Worm (Caenorhabditis elegans) whole organism, mixed stage, embryonic: Measurements from ENCODE around the gene fipr-18.
"Not testable (repeated sequence)": the region's sequence is repeated elsewhere in the genome, so short reads cannot be mapped to it uniquely, and the experiment has no call there.

Experiments used
- bed-3 ChIP-seq: fragments of 200-800 bp; sonication (Bioruptor generic); optimal IDR thresholded peaks from 3 replicates; lab custom pipeline; 2018; ENCODE audit warnings: mild to moderate bottlenecking, missing genetic modification characterization, moderate library complexity, missing compliant biosample characterization
- blmp-1 ChIP-seq: fragments of 150-350 bp; optimal IDR thresholded peaks from 2 replicates; lab custom pipeline; 2014; ENCODE audit warnings: missing biosample characterization, missing genetic modification characterization
- ceh-39 ChIP-seq: fragments of 150-350 bp; optimal IDR thresholded peaks from 2 replicates; lab custom pipeline; 2014; ENCODE audit warnings: missing biosample characterization, missing genetic modification characterization
- ceh-83 ChIP-seq: fragments of 200-800 bp; sonication (Bioruptor generic); optimal IDR thresholded peaks from 2 replicates; lab custom pipeline; 2018; ENCODE audit warnings: mild to moderate bottlenecking, missing genetic modification characterization, missing compliant biosample characterization
- elt-1 ChIP-seq: sonication (generic microtip); optimal IDR thresholded peaks from 2 replicates; lab custom pipeline; 2017; ENCODE audit warnings: missing genetic modification characterization, mild to moderate bottlenecking, missing compliant biosample characterization, antibody characterized with exemption, moderate library complexity, borderline replicate concordance; ENCODE audit not compliant: insufficient read depth
- flh-1 ChIP-seq: fragments of 200-800 bp; sonication (Bioruptor generic); optimal IDR thresholded peaks from 2 replicates; lab custom pipeline; 2018; ENCODE audit warnings: mild to moderate bottlenecking, missing genetic modification characterization, moderate library complexity, missing compliant biosample characterization
- lin-13 ChIP-seq: fragments of 150-350 bp; optimal IDR thresholded peaks from 2 replicates; lab custom pipeline; 2014; ENCODE audit warnings: missing biosample characterization, missing genetic modification characterization
- lsy-2 ChIP-seq: fragments of 150-350 bp; optimal IDR thresholded peaks from 2 replicates; lab custom pipeline; 2014; ENCODE audit warnings: missing biosample characterization, missing genetic modification characterization
- mab-5 ChIP-seq: fragments of 150-350 bp; optimal IDR thresholded peaks from 2 replicates; lab custom pipeline; 2014; ENCODE audit warnings: missing biosample characterization, missing genetic modification characterization
- nhr-12 ChIP-seq: fragments of 150-350 bp; optimal IDR thresholded peaks from 2 replicates; lab custom pipeline; 2014; ENCODE audit warnings: missing biosample characterization, missing genetic modification characterization
- nhr-237 ChIP-seq: fragments of 150-350 bp; optimal IDR thresholded peaks from 2 replicates; lab custom pipeline; 2014; ENCODE audit warnings: missing biosample characterization, missing genetic modification characterization
- nhr-28 ChIP-seq: fragments of 150-350 bp; optimal IDR thresholded peaks from 2 replicates; lab custom pipeline; 2014; ENCODE audit warnings: missing biosample characterization, missing genetic modification characterization
- pha-4 ChIP-seq: fragments of 150-350 bp; optimal IDR thresholded peaks from 2 replicates; lab custom pipeline; 2018; ENCODE audit warnings: missing biosample characterization, missing genetic modification reagents, missing genetic modification characterization
- sptf-1 ChIP-seq: sonication (generic microtip); optimal IDR thresholded peaks from 2 replicates; lab custom pipeline; 2017; ENCODE audit warnings: mild to moderate bottlenecking, missing genetic modification characterization, moderate library complexity, missing compliant biosample characterization

- not testable (repeated sequence) for TF ChIP-seq lsy-2 (tag; lab: Kevin White, UChicago); nhr-12 (tag; lab: Kevin White, UChicago); nhr-237; pha-4 (tag; lab: Kevin White, UChicago); bed-3 (GFP tag; lab: Kevin White, UChicago); flh-1; sptf-1 (tag; lab: Kevin White, UChicago); lin-13 (tag; lab: Kevin White, UChicago); ceh-39; nhr-28 (tag; lab: Kevin White, UChicago); elt-1 (tag; lab: Kevin White, UChicago); mab-5 (tag; lab: Kevin White, UChicago); ceh-83 (GFP tag; lab: Kevin White, UChicago); blmp-1 (tag; lab: Kevin White, UChicago)
These were observed 9.9 kb downstream of the fipr-18 start, which contains the start of gene H14A12.5 for ce11 chrIII:7468980-7469379.
